Fruit fly (Drosophila melanogaster): ENCODE data around the gene Nubp2.
A peak's percentile ranks its signal among the peaks of the same experiment; 100 is the strongest.

Nubp2 gene

DNA sequence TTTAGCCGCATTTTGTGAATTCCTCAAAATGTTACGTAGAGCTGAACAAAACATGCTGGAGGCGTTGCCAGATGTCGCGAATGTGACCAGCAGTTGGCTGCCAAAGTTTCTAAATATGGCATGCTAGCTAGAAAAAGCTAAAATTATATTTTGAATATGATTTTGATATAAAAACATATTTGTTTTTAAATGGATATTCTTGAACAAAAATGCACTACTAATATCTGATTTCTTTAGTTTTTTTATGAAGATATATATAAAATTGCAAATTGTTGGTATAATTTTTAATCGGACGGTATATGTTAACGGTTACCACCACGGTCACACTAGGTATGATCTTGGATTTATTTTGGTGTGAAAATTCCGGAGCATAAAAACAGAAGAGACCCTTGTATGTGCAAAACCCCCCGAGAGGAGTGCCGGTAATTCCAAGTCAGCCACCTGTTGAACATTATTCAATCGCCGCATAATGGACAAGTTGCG lies 5.6 kb upstream of the Nubp2 start, which contains the start of the genes mTerf3 and CG5104 (continued):
- peak; percentile 77 for TF ChIP-seq kah (GFP tag; optimal IDR thresholded peaks at IDR 0.05)
- TF ChIP-seq Ets65A (GFP tag), result peak; percentile 69
- TF ChIP-seq lilli (GFP tag; optimal IDR thresholded peaks at IDR 0.05), result peak; percentile 50
- TF ChIP-seq sug (tag; optimal IDR thresholded peaks at IDR 0.05), result peak; percentile 34
- TF ChIP-seq bcd (GFP tag; optimal IDR thresholded peaks at IDR 0.05), result no peak
- no peak for TF ChIP-seq shn (GFP tag; optimal IDR thresholded peaks at IDR 0.05)
- peak; percentile 0 for TF ChIP-seq Sox102F (GFP tag; optimal IDR thresholded peaks at IDR 0.05)
- TF ChIP-seq CG9609 (GFP tag; optimal IDR thresholded peaks at IDR 0.05), result no peak
- TF ChIP-seq CG10979 (tag; optimal IDR thresholded peaks at IDR 0.05), result peak; percentile 2
- no peak for TF ChIP-seq CG11695 (GFP tag; IDR thresholded peaks at IDR 0.05)
- no peak for TF ChIP-seq NC2β (GFP tag; optimal IDR thresholded peaks at IDR 0.05)
- TF ChIP-seq scrt (GFP tag; optimal IDR thresholded peaks at IDR 0.05), result no peak
- peak; percentile 24 for TF ChIP-seq E2f2 (GFP tag; IDR thresholded peaks at IDR 0.05)
- TF ChIP-seq crp (GFP tag; optimal IDR thresholded peaks at IDR 0.05), result peak in 1 of 2 experiments; percentile 44
- TF ChIP-seq CG9932 (GFP tag; IDR thresholded peaks at IDR 0.05), result peak; percentile 38; the same call in 1 of the 2 replicates
- TF ChIP-seq fd3F (GFP tag; optimal IDR thresholded peaks at IDR 0.05), result no peak
- peak; percentile 74 for TF ChIP-seq Med (GFP tag)
- no peak for TF ChIP-seq maf-S (GFP tag; optimal IDR thresholded peaks at IDR 0.05)
- peak; percentile 4 for TF ChIP-seq unpg (GFP tag; optimal IDR thresholded peaks at IDR 0.05)
- TF ChIP-seq CG4617 (GFP tag; optimal IDR thresholded peaks at IDR 0.05; ENCODE audit: borderline replicate concordance), result peak; percentile 47
- TF ChIP-seq Nf-YC (tag; optimal IDR thresholded peaks at IDR 0.05), result peak; percentile 46
- 0 out of 2 replicates have a peak, but pooled peaks have one; percentile 8 for TF ChIP-seq Rfx (GFP tag; IDR thresholded peaks at IDR 0.05)
- peak in 1 of 3 experiments; percentile 34 for TF ChIP-seq lola (GFP tag; optimal IDR thresholded peaks at IDR 0.05)
- TF ChIP-seq ems (GFP tag; optimal IDR thresholded peaks at IDR 0.05), result no peak
- peak; percentile 61 for TF ChIP-seq CG2120 (GFP tag; optimal IDR thresholded peaks at IDR 0.05)
- TF ChIP-seq CG15601 (tag; optimal IDR thresholded peaks at IDR 0.05), result peak; percentile 7
- no peak for TF ChIP-seq Abd-B (GFP tag; optimal IDR thresholded peaks at IDR 0.05)
- no peak for TF ChIP-seq CG14965 (GFP tag; optimal IDR thresholded peaks at IDR 0.05; ENCODE audit: borderline replicate concordance)
- peak; percentile 78 for TF ChIP-seq CG9797 (GFP tag; optimal IDR thresholded peaks at IDR 0.05)
- peak; percentile 49 for TF ChIP-seq CG30403 (GFP tag; optimal IDR thresholded peaks at IDR 0.05)
- peak; percentile 7 for TF ChIP-seq CG10654 (GFP tag; optimal IDR thresholded peaks at IDR 0.05)
- peak; percentile 40 for TF ChIP-seq CG8290 (GFP tag; optimal IDR thresholded peaks at IDR 0.05)
- no peak for TF ChIP-seq CG8290 (tag; optimal IDR thresholded peaks at IDR 0.05)
- peak; percentile 39; the same call in 1 of the 2 replicates for TF ChIP-seq CG3847 (GFP tag; IDR thresholded peaks at IDR 0.05)
- TF ChIP-seq CG12942 (GFP tag; optimal IDR thresholded peaks at IDR 0.05), result peak; percentile 18
- TF ChIP-seq twi (tag; optimal IDR thresholded peaks at IDR 0.05), result no peak
- TF ChIP-seq CG15514 (GFP tag; optimal IDR thresholded peaks at IDR 0.05), result peak; percentile 50
- TF ChIP-seq CG30020 (tag; optimal IDR thresholded peaks at IDR 0.05), result peak; percentile 56
- TF ChIP-seq CG15073 (GFP tag; optimal IDR thresholded peaks at IDR 0.05), result no peak
- peak; percentile 42 for TF ChIP-seq CG31441 (GFP tag; IDR thresholded peaks at IDR 0.05)
- peak; percentile 66 for TF ChIP-seq CG12659 (GFP tag; optimal IDR thresholded peaks at IDR 0.05)
- peak; percentile 30 for TF ChIP-seq CG3995 (GFP tag; optimal IDR thresholded peaks at IDR 0.05)
- TF ChIP-seq stwl (tag; optimal IDR thresholded peaks at IDR 0.05), result peak; percentile 73
- peak; percentile 42 for TF ChIP-seq CG2678 (tag; optimal IDR thresholded peaks at IDR 0.05)
- no peak for TF ChIP-seq slou (GFP tag; optimal IDR thresholded peaks at IDR 0.05)
- TF ChIP-seq CG12299 (tag; optimal IDR thresholded peaks at IDR 0.05), result peak; percentile 24
- TF ChIP-seq ind (GFP tag; optimal IDR thresholded peaks at IDR 0.05), result peak; percentile 26
- TF ChIP-seq row (GFP tag; IDR thresholded peaks at IDR 0.05), result peak; percentile 78
- no peak for TF ChIP-seq luna (GFP tag; optimal IDR thresholded peaks at IDR 0.05)
- TF ChIP-seq CTCF (GFP tag; optimal IDR thresholded peaks at IDR 0.05), result no peak
- TF ChIP-seq Sox100B (GFP tag; optimal IDR thresholded peaks at IDR 0.05), result no peak

Measured in whole organism, embryonic.